Worm (Caenorhabditis elegans): ENCODE results near the gene R02C2.1.

ce11 chrV:268007-268406 lies 30.0 kb upstream of the R02C2.1 start, which contains the start of gene lgc-26:
- TF ChIP-seq nhr-237 (tag; optimal IDR thresholded peaks at IDR 0.05) (no peak), pha-4 (tag; optimal IDR thresholded peaks at IDR 0.05) (no peak), ces-1 (GFP tag; optimal IDR thresholded peaks at IDR 0.05) (no peak), nhr-12 (tag; optimal IDR thresholded peaks at IDR 0.05) (no peak), snpc-4 (tag; optimal IDR thresholded peaks at IDR 0.05) (no peak), M03D4.4 (tag; optimal IDR thresholded peaks at IDR 0.05) (no peak), lin-13 (tag; optimal IDR thresholded peaks at IDR 0.05) (no peak), tbx-8 (GFP tag; optimal IDR thresholded peaks at IDR 0.05) (no peak), nhr-2 (tag; optimal IDR thresholded peaks at IDR 0.05) (no peak), blmp-1 (tag; optimal IDR thresholded peaks at IDR 0.05) (no peak), unc-120 (tag; optimal IDR thresholded peaks at IDR 0.05; ENCODE audit: poor library complexity, severe bottlenecking) (no peak), lsy-2 (tag; optimal IDR thresholded peaks at IDR 0.05) (no peak), sem-2 (GFP tag; optimal IDR thresholded peaks at IDR 0.05) (no peak), nhr-28 (tag; optimal IDR thresholded peaks at IDR 0.05) (no peak)

Measured in whole organism, mixed stage, embryonic.